Fruit fly (Drosophila melanogaster) whole organism, prepupa: ENCODE results near the gene Sqor.

Experiments
- CG10669 ChIP-seq: fragments of 200-800 bp; sonication (Bioruptor generic); optimal IDR thresholded peaks from 3 replicates; lab custom pipeline; 2018; ENCODE audit warnings: missing biosample characterization, mild to moderate bottlenecking, missing genetic modification characterization, moderate library complexity
- CG11762 ChIP-seq: fragments of 200-800 bp; sonication (Bioruptor generic); optimal IDR thresholded peaks from 3 replicates; lab custom pipeline; 2016; ENCODE audit warnings: missing biosample characterization, missing genetic modification characterization; ENCODE audit not compliant: insufficient read depth
- CG1621 ChIP-seq: fragments of 200-800 bp; sonication (Bioruptor generic); optimal IDR thresholded peaks from 3 replicates; lab custom pipeline; 2018; ENCODE audit warnings: missing biosample characterization, mild to moderate bottlenecking, missing genetic modification characterization
- CG31627 ChIP-seq: fragments of 200-800 bp; sonication (Bioruptor generic); optimal IDR thresholded peaks from 3 replicates; lab custom pipeline; 2016; ENCODE audit warnings: missing biosample characterization, missing genetic modification characterization
- CG6854 ChIP-seq: fragments of 200-800 bp; sonication (Bioruptor generic); optimal IDR thresholded peaks from 2 replicates; lab custom pipeline; 2017; ENCODE audit warnings: missing biosample characterization, mild to moderate bottlenecking, missing genetic modification characterization
- CG8119 ChIP-seq: fragments of 200-800 bp; sonication (Bioruptor generic); IDR thresholded peaks from 3 replicates; pipeline ENCODE4 v1.3.6; 2022; ENCODE audit warnings: missing biosample characterization, missing genetic modification characterization
- CG9139 ChIP-seq: fragments of 200-800 bp; sonication (Bioruptor generic); optimal IDR thresholded peaks from 3 replicates; lab custom pipeline; 2017; ENCODE audit warnings: missing biosample characterization, mild to moderate bottlenecking, missing genetic modification characterization
- Eip78C ChIP-seq: fragments of 200-800 bp; sonication (Bioruptor generic); peaks from one replicate; lab custom pipeline; 2016; ENCODE audit warnings: missing biosample characterization, missing genetic modification characterization
- Ets21C ChIP-seq: fragments of 200-800 bp; sonication (Bioruptor generic); optimal IDR thresholded peaks from 3 replicates; lab custom pipeline; 2016; ENCODE audit warnings: missing biosample characterization, missing genetic modification characterization
- Ets96B ChIP-seq: fragments of 200-800 bp; optimal IDR thresholded peaks from 2 replicates; lab custom pipeline; 2019; ENCODE audit warnings: missing biosample characterization, mild to moderate bottlenecking, missing genetic modification characterization, moderate library complexity
- Gug ChIP-seq: fragments of 200-800 bp; sonication (Bioruptor generic); IDR thresholded peaks from 2 replicates; pipeline ENCODE4 v1.3.6; 2022; ENCODE audit warnings: missing biosample characterization, missing genetic modification characterization
- Hr38 ChIP-seq: sonication (Bioruptor generic); optimal IDR thresholded peaks from 2 replicates; lab custom pipeline; 2016; ENCODE audit warnings: missing biosample characterization, missing genetic modification characterization
- Hr39 ChIP-seq: fragments of 200-800 bp; sonication (Bioruptor generic); optimal IDR thresholded peaks from 2 replicates; lab custom pipeline; 2016; ENCODE audit warnings: missing biosample characterization, missing genetic modification characterization
- Lpt ChIP-seq: fragments of 200-800 bp; sonication (Bioruptor generic); optimal IDR thresholded peaks from 3 replicates; lab custom pipeline; 2016; ENCODE audit warnings: missing biosample characterization, missing genetic modification characterization
- Met ChIP-seq: fragments of 200-800 bp; sonication (Bioruptor generic); optimal IDR thresholded peaks from 3 replicates; lab custom pipeline; 2016; ENCODE audit warnings: missing biosample characterization, missing genetic modification characterization
- Sox102F ChIP-seq: fragments of 200-800 bp; sonication (Bioruptor generic); optimal IDR thresholded peaks from 2 replicates; lab custom pipeline; 2016; ENCODE audit warnings: missing biosample characterization, mild to moderate bottlenecking, missing genetic modification characterization
- Sox14 ChIP-seq: fragments of 200-800 bp; sonication (Bioruptor generic); optimal IDR thresholded peaks from 3 replicates; lab custom pipeline; 2016; ENCODE audit warnings: missing biosample characterization, missing genetic modification characterization
- acj6 ChIP-seq: fragments of 200-800 bp; sonication (Bioruptor generic); optimal IDR thresholded peaks from 3 replicates; lab custom pipeline; 2016; ENCODE audit warnings: missing biosample characterization, missing genetic modification characterization
- cyc ChIP-seq: fragments of 200-800 bp; sonication (Bioruptor generic); optimal IDR thresholded peaks from 3 replicates; lab custom pipeline; 2016; ENCODE audit warnings: missing biosample characterization, missing genetic modification characterization
- dac ChIP-seq: fragments of 200-800 bp; sonication (Bioruptor generic); optimal IDR thresholded peaks from 2 replicates; lab custom pipeline; 2017; ENCODE audit warnings: missing biosample characterization, mild to moderate bottlenecking, missing genetic modification characterization
- dsx ChIP-seq: fragments of 200-800 bp; optimal IDR thresholded peaks from 3 replicates; lab custom pipeline; 2019; ENCODE audit warnings: missing biosample characterization, mild to moderate bottlenecking, missing genetic modification characterization, moderate library complexity; ENCODE audit not compliant: poor library complexity, severe bottlenecking
- eg ChIP-seq: fragments of 200-800 bp; sonication (Bioruptor generic); IDR thresholded peaks from 3 replicates; pipeline ENCODE4 v1.3.6; 2022; ENCODE audit warnings: missing biosample characterization, missing genetic modification characterization
- esn ChIP-seq: fragments of 200-800 bp; sonication (Bioruptor generic); optimal IDR thresholded peaks from 2 replicates; lab custom pipeline; 2016; ENCODE audit warnings: missing biosample characterization, mild to moderate bottlenecking, missing genetic modification characterization, moderate library complexity
- pdm3 ChIP-seq: fragments of 200-800 bp; sonication (Bioruptor generic); optimal IDR thresholded peaks from 3 replicates; lab custom pipeline; 2016; ENCODE audit warnings: missing biosample characterization, missing genetic modification characterization
- spab ChIP-seq: fragments of 200-800 bp; sonication (Bioruptor generic); optimal IDR thresholded peaks from 2 replicates; lab custom pipeline; 2017; ENCODE audit warnings: missing biosample characterization, mild to moderate bottlenecking, missing genetic modification characterization, missing genetic modification reagents
- topi ChIP-seq: fragments of 200-800 bp; sonication (Bioruptor generic); optimal IDR thresholded peaks from 3 replicates; lab custom pipeline; 2016; ENCODE audit warnings: missing biosample characterization, missing genetic modification characterization

Sqor gene

dm6 chr3L:4288591-4289056 is 48.7 kb downstream of the Sqor start, which contains the start of gene Hexo1 (continued):
- TF ChIP-seq dsx (GFP tag; lab: Kevin White, UChicago) (peak; percentile 73), Eip78C (peak; percentile 95), CG9139 (GFP tag; lab: Kevin White, UChicago) (no peak), Met (GFP tag; lab: Kevin White, UChicago) (no peak), Ets21C (GFP tag; lab: Kevin White, UChicago) (no peak), CG10669 (GFP tag; lab: Kevin White, UChicago) (no peak), acj6 (GFP tag; lab: Kevin White, UChicago) (peak; percentile 66), dac (GFP tag; lab: Kevin White, UChicago) (peak; percentile 20), Lpt (GFP tag; lab: Kevin White, UChicago) (peak; percentile 10), CG8119 (GFP tag; lab: Robert Waterston, UW) (peak; percentile 35; the same call in 1 of the 3 replicates), Gug (GFP tag; lab: Robert Waterston, UW) (no peak; the same call in 1 of the 2 replicates), Hr38 (GFP tag; lab: Kevin White, UChicago) (no peak), Hr39 (GFP tag; lab: Kevin White, UChicago) (peak; percentile 68), CG11762 (GFP tag; lab: Kevin White, UChicago) (peak; percentile 54), Sox102F (GFP tag; lab: Kevin White, UChicago) (no peak), cyc (GFP tag; lab: Kevin White, UChicago) (peak; percentile 47), Ets96B (tag; lab: Kevin White, UChicago) (peak; percentile 57), CG6854 (GFP tag; lab: Kevin White, UChicago) (peak; percentile 57), spab (GFP tag; lab: Kevin White, UChicago) (no peak), topi (peak; percentile 76), pdm3 (GFP tag; lab: Kevin White, UChicago) (no peak), Sox14 (GFP tag; lab: Kevin White, UChicago) (peak; percentile 87), CG1621 (peak; percentile 46), eg (GFP tag; lab: Robert Waterston, UW) (0 out of 3 replicates have a peak, but pooled peaks have one; percentile 14), esn (peak; percentile 77), CG31627 (GFP tag; lab: Kevin White, UChicago) (peak; percentile 64)
